Worm (Caenorhabditis elegans) whole organism, early embryonic: Measurements from ENCODE around the gene C16A11.5.

Source experiments
- B0310.2 ChIP-seq: sonication (generic microtip); optimal IDR thresholded peaks from 2 replicates; lab custom pipeline; 2016; ENCODE audit warnings: mild to moderate bottlenecking, missing genetic modification characterization, missing compliant biosample characterization
- F13C5.2 ChIP-seq: sonication (generic microtip); optimal IDR thresholded peaks from 2 replicates; lab custom pipeline; 2017; ENCODE audit warnings: mild to moderate bottlenecking, missing genetic modification characterization, inconsistent platforms, missing compliant biosample characterization
- aly-1 ChIP-seq: sonication (generic microtip); optimal IDR thresholded peaks from 2 replicates; lab custom pipeline; 2016; ENCODE audit warnings: missing genetic modification characterization, missing compliant biosample characterization
- ama-1 ChIP-seq: fragments of 150-350 bp; optimal IDR thresholded peaks from 2 replicates; lab custom pipeline; 2014
- ceh-13 ChIP-seq: fragments of 200-800 bp; sonication (Bioruptor generic); optimal IDR thresholded peaks from 2 replicates; lab custom pipeline; 2018; ENCODE audit warnings: mild to moderate bottlenecking, missing genetic modification characterization, missing compliant biosample characterization
- ceh-36 ChIP-seq: sonication (generic microtip); optimal IDR thresholded peaks from 2 replicates; lab custom pipeline; 2016; ENCODE audit warnings: missing genetic modification characterization, inconsistent platforms, missing compliant biosample characterization
- ets-7 ChIP-seq: sonication (generic microtip); optimal IDR thresholded peaks from 2 replicates; lab custom pipeline; 2016; ENCODE audit warnings: missing genotype, missing genetic modification characterization, missing compliant biosample characterization
- flt-1 ChIP-seq: fragments of 200-800 bp; sonication (Bioruptor generic); IDR thresholded peaks from 2 replicates; pipeline ENCODE4 v1.3.6; 2022; ENCODE audit warnings: missing genetic modification characterization, missing compliant biosample characterization
- hmbx-1 ChIP-seq: sonication (generic microtip); optimal IDR thresholded peaks from 2 replicates; lab custom pipeline; 2016; ENCODE audit warnings: mild to moderate bottlenecking, missing genetic modification characterization, missing compliant biosample characterization
- hmg-4 ChIP-seq: fragments of 200-800 bp; sonication (Bioruptor generic); optimal IDR thresholded peaks from 2 replicates; lab custom pipeline; 2018; ENCODE audit warnings: mild to moderate bottlenecking, missing genetic modification characterization, missing compliant biosample characterization
- hnd-1 ChIP-seq: sonication (generic microtip); optimal IDR thresholded peaks from 2 replicates; lab custom pipeline; 2016; ENCODE audit warnings: missing genetic modification characterization, missing compliant biosample characterization
- pes-1 ChIP-seq: fragments of 200-800 bp; sonication (Bioruptor generic); IDR thresholded peaks from 2 replicates; pipeline ENCODE4 v1.3.6; 2022; ENCODE audit warnings: missing genetic modification reagents, missing genetic modification characterization, missing compliant biosample characterization
- scrt-1 ChIP-seq: fragments of 200-800 bp; sonication (Bioruptor generic); IDR thresholded peaks from 2 replicates; pipeline ENCODE4 v1.3.6; 2022; ENCODE audit warnings: missing genetic modification characterization, missing compliant biosample characterization
- sea-1 ChIP-seq: fragments of 200-800 bp; sonication (Bioruptor generic); conservative IDR thresholded peaks from 2 replicates; pipeline ENCODE4 v1.3.6; 2022; ENCODE audit warnings: missing genetic modification characterization, missing compliant biosample characterization
- tbx-11 ChIP-seq: fragments of 200-800 bp; sonication (Bioruptor generic); IDR thresholded peaks from 2 replicates; pipeline ENCODE4 v1.3.6; 2022; ENCODE audit warnings: missing genetic modification characterization, missing compliant biosample characterization
- tbx-37 ChIP-seq: fragments of 200-800 bp; sonication (Bioruptor generic); conservative IDR thresholded peaks from 2 replicates; pipeline ENCODE4 v1.3.6; 2022; ENCODE audit warnings: missing genetic modification reagents, missing genetic modification characterization, missing compliant biosample characterization
- tra-4 ChIP-seq: sonication (generic microtip); optimal IDR thresholded peaks from 2 replicates; lab custom pipeline; 2017; ENCODE audit warnings: missing genetic modification characterization, missing compliant biosample characterization

The C16A11.5 gene

ce11 chrII:4194127-4194526, 29.0 kb upstream of the C16A11.5 start, which contains the start of gene mth-2:
TSS of gene mth-2 (minus strand) at chrII:4194314.
- no peak for TF ChIP-seq tbx-11 (GFP tag; lab: Robert Waterston, UW)
- TF ChIP-seq ceh-13 = no peak
- TF ChIP-seq B0310.2 (tag; lab: Kevin White, UChicago) = no peak
- TF ChIP-seq sea-1 (GFP tag; lab: Robert Waterston, UW) = no peak

DNA sequence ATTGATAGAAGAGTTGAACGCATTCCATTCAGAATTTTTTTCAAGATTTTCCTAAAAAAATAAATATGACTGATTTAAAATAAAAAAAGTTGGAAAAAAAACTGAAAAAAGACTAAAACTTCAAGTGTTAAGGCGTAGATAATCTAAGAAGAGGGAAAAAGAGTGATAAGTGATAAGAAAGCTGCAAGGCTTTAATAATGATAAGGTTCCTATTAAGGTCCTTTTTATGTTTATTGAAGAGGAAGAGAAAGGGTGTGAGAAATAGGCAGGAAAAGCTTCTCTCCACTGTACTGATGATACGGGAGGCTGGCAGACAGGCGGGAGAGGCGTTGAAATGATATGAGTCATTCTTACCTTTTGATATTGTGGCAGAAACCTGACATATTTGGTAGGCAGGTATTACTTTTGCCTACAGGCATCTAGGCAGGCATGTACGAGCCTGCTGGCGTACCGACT, 19.3 kb upstream of the C16A11.5 start, which contains the start of gene mth-1:
TSS of gene mth-1 (minus strand) at position 51 of the 456 bp plus-strand sequence.
- no peak for TF ChIP-seq pes-1 (GFP tag; lab: Robert Waterston, UW)
- TF ChIP-seq ets-7 (tag; lab: Kevin White, UChicago) = no peak
- no peak for TF ChIP-seq aly-1 (tag; lab: Kevin White, UChicago)
- TF ChIP-seq ama-1 (lab: Kevin White, UChicago) = no peak
- no peak for TF ChIP-seq tbx-37 (GFP tag; lab: Robert Waterston, UW)
- TF ChIP-seq scrt-1 (GFP tag; lab: Robert Waterston, UW) = no peak
- TF ChIP-seq ceh-36 (tag; lab: Kevin White, UChicago) = no peak

ce11 chrII:4209071-4209747, 13.9 kb upstream of the C16A11.5 start, which contains the start of gene F31D5.6:
TSS of gene F31D5.6 (plus strand) at chrII:4209697.
- TF ChIP-seq ceh-36 (tag; lab: Kevin White, UChicago) (no peak), tra-4 (tag; lab: Kevin White, UChicago) (no peak), scrt-1 (GFP tag; lab: Robert Waterston, UW) (no peak), sea-1 (GFP tag; lab: Robert Waterston, UW) (0 out of 2 replicates have a peak, but pooled peaks have one; percentile 43)

- TF ChIP-seq ceh-36 (tag; lab: Kevin White, UChicago) (no peak), sea-1 (GFP tag; lab: Robert Waterston, UW) (no peak), pes-1 (GFP tag; lab: Robert Waterston, UW) (no peak), ceh-13 (no peak), hmbx-1 (no peak)
Observed at ce11 chrII:4211113-4211512, 12.0 kb upstream of the C16A11.5 start, which contains the start of gene F31D5.7. TSS of gene F31D5.7 (plus strand) at chrII:4211413.

- TF ChIP-seq pes-1 (GFP tag; lab: Robert Waterston, UW) (no peak), tbx-37 (GFP tag; lab: Robert Waterston, UW) (no peak), F13C5.2 (tag; lab: Kevin White, UChicago) (no peak), flt-1 (GFP tag; lab: Robert Waterston, UW) (no peak), hmbx-1 (no peak), scrt-1 (GFP tag; lab: Robert Waterston, UW) (no peak), aly-1 (tag; lab: Kevin White, UChicago) (no peak), hmg-4 (GFP tag; lab: Kevin White, UChicago) (no peak), B0310.2 (tag; lab: Kevin White, UChicago) (no peak), ets-7 (tag; lab: Kevin White, UChicago) (no peak), tra-4 (tag; lab: Kevin White, UChicago) (no peak), sea-1 (GFP tag; lab: Robert Waterston, UW) (no peak), ceh-36 (tag; lab: Kevin White, UChicago) (no peak), ama-1 (lab: Kevin White, UChicago) (no peak), tbx-11 (GFP tag; lab: Robert Waterston, UW) (no peak), hnd-1 (no peak), ceh-13 (no peak)
Observed at ce11 chrII:4215318-4215717, 7.8 kb upstream of the C16A11.5 start, which contains the start of gene F31D5.2. TSS of gene F31D5.2 (plus strand) at chrII:4215618.

DNA sequence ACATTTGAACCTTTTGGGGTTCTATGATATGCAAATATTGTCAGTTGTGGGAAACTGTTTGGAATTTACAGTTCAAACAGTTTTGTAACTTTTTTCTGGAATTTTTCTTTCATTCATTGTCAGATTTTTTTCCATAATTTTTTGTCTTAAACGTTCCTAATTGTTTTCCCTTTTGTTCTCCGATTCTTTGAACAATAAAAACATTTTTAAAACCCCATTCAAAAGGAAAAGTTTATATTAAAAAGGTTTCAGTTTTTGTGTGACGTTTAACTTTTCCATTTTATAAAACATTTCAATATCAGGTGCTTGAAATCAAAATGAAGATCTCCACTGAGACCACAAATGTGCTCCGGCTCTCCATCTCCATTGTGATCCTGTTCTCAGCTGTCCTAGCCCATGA, 4.0 kb upstream of the C16A11.5 start, which contains the start of gene F31D5.1:
TSS of gene F31D5.1 (plus strand) at position 301 of the 400 bp plus-strand sequence.
- no peak for TF ChIP-seq pes-1 (GFP tag; lab: Robert Waterston, UW)
- TF ChIP-seq flt-1 (GFP tag; lab: Robert Waterston, UW) = no peak
- no peak for TF ChIP-seq hnd-1
- no peak for TF ChIP-seq aly-1 (tag; lab: Kevin White, UChicago)
- TF ChIP-seq tra-4 (tag; lab: Kevin White, UChicago) = no peak
- TF ChIP-seq ets-7 (tag; lab: Kevin White, UChicago) = no peak
- no peak for TF ChIP-seq scrt-1 (GFP tag; lab: Robert Waterston, UW)
- TF ChIP-seq tbx-37 (GFP tag; lab: Robert Waterston, UW) = no peak
- no peak for TF ChIP-seq hmg-4 (GFP tag; lab: Kevin White, UChicago)
- TF ChIP-seq sea-1 (GFP tag; lab: Robert Waterston, UW) = no peak
- no peak for TF ChIP-seq ceh-13
- TF ChIP-seq ceh-36 (tag; lab: Kevin White, UChicago) = no peak
- no peak for TF ChIP-seq ama-1 (lab: Kevin White, UChicago)
- no peak for TF ChIP-seq F13C5.2 (tag; lab: Kevin White, UChicago)
- TF ChIP-seq tbx-11 (GFP tag; lab: Robert Waterston, UW) = no peak

DNA sequence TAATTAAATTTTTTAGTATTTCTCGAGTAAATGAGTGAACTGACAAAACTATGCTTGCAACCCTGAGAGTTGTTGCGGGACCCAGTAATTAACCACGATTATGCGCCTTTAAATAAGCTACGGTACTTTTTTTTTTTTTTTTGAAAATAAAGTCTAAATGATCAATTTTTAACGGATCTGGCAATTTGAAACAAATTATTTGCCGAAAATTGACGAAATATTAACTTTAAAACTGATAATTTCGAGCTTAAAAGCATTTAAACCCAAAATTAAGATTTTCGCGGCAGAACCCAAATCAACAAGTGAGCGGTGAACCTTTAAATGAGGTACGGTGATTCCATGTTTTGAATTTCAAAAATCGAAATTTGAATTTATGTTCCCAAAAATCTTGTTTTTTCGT, 636 bp upstream of the C16A11.5 start:
- TF ChIP-seq ceh-13 (no peak), aly-1 (tag; lab: Kevin White, UChicago) (no peak), B0310.2 (tag; lab: Kevin White, UChicago) (no peak), F13C5.2 (tag; lab: Kevin White, UChicago) (no peak), hmg-4 (GFP tag; lab: Kevin White, UChicago) (no peak), ama-1 (lab: Kevin White, UChicago) (no peak), sea-1 (GFP tag; lab: Robert Waterston, UW) (no peak), flt-1 (GFP tag; lab: Robert Waterston, UW) (no peak), scrt-1 (GFP tag; lab: Robert Waterston, UW) (no peak), hnd-1 (no peak), tra-4 (tag; lab: Kevin White, UChicago) (no peak), tbx-11 (GFP tag; lab: Robert Waterston, UW) (no peak), hmbx-1 (no peak)
